Fruit fly (Drosophila melanogaster) whole organism, pupa: ENCODE data around the gene vn.

Experiments used
- CG15710 ChIP-seq: fragments of 200-800 bp; sonication (Bioruptor generic); optimal IDR thresholded peaks from 2 replicates; lab custom pipeline; 2018; ENCODE audit warnings: missing biosample characterization, mild to moderate bottlenecking, missing genetic modification characterization, moderate library complexity
- CG17806 ChIP-seq: fragments of 200-800 bp; sonication (Bioruptor generic); optimal IDR thresholded peaks from 2 replicates; lab custom pipeline; 2018; ENCODE audit warnings: missing biosample characterization, mild to moderate bottlenecking, missing genetic modification characterization, moderate library complexity
- CG4496 ChIP-seq: fragments of 200-800 bp; sonication (Bioruptor generic); IDR thresholded peaks from 3 replicates; pipeline ENCODE4 v1.3.6; 2022; ENCODE audit warnings: missing biosample characterization, missing genetic modification characterization
- CG8159 ChIP-seq: fragments of 200-800 bp; sonication (Bioruptor generic); optimal IDR thresholded peaks from 3 replicates; lab custom pipeline; 2018; ENCODE audit warnings: missing biosample characterization, mild to moderate bottlenecking, missing genetic modification characterization, moderate library complexity
- EcR ChIP-seq: fragments of 200-800 bp; sonication (Bioruptor generic); optimal IDR thresholded peaks from 3 replicates; lab custom pipeline; 2019; ENCODE audit warnings: missing biosample characterization, missing genetic modification characterization, mild to moderate bottlenecking, moderate library complexity, missing genetic modification reagents
- Ets98B ChIP-seq: fragments of 200-800 bp; sonication (Bioruptor generic); IDR thresholded peaks from 2 replicates; pipeline ENCODE4 v1.3.6; 2022; ENCODE audit warnings: missing biosample characterization, missing genetic modification characterization
- gl ChIP-seq: fragments of 200-800 bp; sonication (Bioruptor generic); optimal IDR thresholded peaks from 2 replicates; lab custom pipeline; 2018; ENCODE audit warnings: missing biosample characterization, mild to moderate bottlenecking, missing genetic modification characterization

dm6 chr3L:5765844-5766200 lies 79.6 kb downstream of the vn start, which contains the start of gene Txl:
- TF ChIP-seq CG4496 (GFP tag; lab: Robert Waterston, UW): no peak
- TF ChIP-seq CG8159 (tag; lab: Kevin White, UChicago): no peak
- no peak for TF ChIP-seq CG17806
- no peak for TF ChIP-seq Ets98B (GFP tag; lab: Robert Waterston, UW)
- TF ChIP-seq CG15710 (tag; lab: Kevin White, UChicago): no peak
- TF ChIP-seq gl (tag; lab: Kevin White, UChicago): no peak
- TF ChIP-seq EcR (GFP tag; lab: Kevin White, UChicago): no peak
